Fruit fly (Drosophila melanogaster): ENCODE measurements around the gene Pglym78.

The Pglym78 gene

dm6 chr3R:29151621-29152092, 3.6 kb downstream of the Pglym78 start, which contains the start of gene eIF2D (continued):
- TF ChIP-seq dsx (GFP tag; optimal IDR thresholded peaks at IDR 0.05; ENCODE audit: poor library complexity, severe bottlenecking) (peak; percentile 26), CG6276 (GFP tag; optimal IDR thresholded peaks at IDR 0.05) (no peak), CG1621 (tag; optimal IDR thresholded peaks at IDR 0.05) (peak; percentile 13), acj6 (GFP tag; optimal IDR thresholded peaks at IDR 0.05) (peak; percentile 55), Blimp-1 (GFP tag; optimal IDR thresholded peaks at IDR 0.05) (no peak), CG11762 (GFP tag; optimal IDR thresholded peaks at IDR 0.05; ENCODE audit: insufficient read depth) (no peak), esn (GFP tag; optimal IDR thresholded peaks at IDR 0.05) (peak; percentile 80), CG6792 (GFP tag; optimal IDR thresholded peaks at IDR 0.05) (peak; percentile 54), Lpt (GFP tag; optimal IDR thresholded peaks at IDR 0.05) (no peak), topi (GFP tag; optimal IDR thresholded peaks at IDR 0.05) (peak; percentile 67), Sox14 (GFP tag; optimal IDR thresholded peaks at IDR 0.05) (peak; percentile 63), Ets96B (tag; optimal IDR thresholded peaks at IDR 0.05) (peak; percentile 46), Eip75B (GFP tag; optimal IDR thresholded peaks at IDR 0.05) (peak; percentile 43), CG8119 (GFP tag; IDR thresholded peaks at IDR 0.05) (peak; percentile 66; the same call in 2 of the 3 replicates), Hr39 (GFP tag; optimal IDR thresholded peaks at IDR 0.05) (peak; percentile 43), fd59A (GFP tag; optimal IDR thresholded peaks at IDR 0.05) (no peak), vri (GFP tag; optimal IDR thresholded peaks at IDR 0.05) (no peak), CG11902 (GFP tag; optimal IDR thresholded peaks at IDR 0.05) (no peak), Sox15 (GFP tag; optimal IDR thresholded peaks at IDR 0.05) (no peak), CG4318 (GFP tag; optimal IDR thresholded peaks at IDR 0.05) (no peak), cyc (GFP tag; optimal IDR thresholded peaks at IDR 0.05) (peak; percentile 50), CG6163 (GFP tag; IDR thresholded peaks at IDR 0.05) (peak; percentile 79), Hr38 (GFP tag; optimal IDR thresholded peaks at IDR 0.05) (no peak), CG6808 (GFP tag; optimal IDR thresholded peaks at IDR 0.05) (no peak), net (GFP tag; optimal IDR thresholded peaks at IDR 0.05) (peak; percentile 64)

- TF ChIP-seq CG6792 (GFP tag; optimal IDR thresholded peaks at IDR 0.05) (peak; percentile 23), CG10669 (GFP tag; optimal IDR thresholded peaks at IDR 0.05) (no peak), CG11902 (GFP tag; optimal IDR thresholded peaks at IDR 0.05) (peak; percentile 17), CG31627 (GFP tag; optimal IDR thresholded peaks at IDR 0.05) (peak; percentile 13), CG6808 (GFP tag; optimal IDR thresholded peaks at IDR 0.05) (no peak), ss (GFP tag; optimal IDR thresholded peaks at IDR 0.05) (peak in 1 of 2 experiments; percentile 13), CG34406 (GFP tag; optimal IDR thresholded peaks at IDR 0.05) (no peak), CG1621 (tag; optimal IDR thresholded peaks at IDR 0.05) (peak; percentile 1), Eip75B (GFP tag; optimal IDR thresholded peaks at IDR 0.05) (peak; percentile 32), Eip78C (GFP tag) (peak; percentile 44), esn (GFP tag; optimal IDR thresholded peaks at IDR 0.05) (peak; percentile 64), CG3919 (GFP tag; optimal IDR thresholded peaks at IDR 0.05) (peak; percentile 32), salr (GFP tag; optimal IDR thresholded peaks at IDR 0.05) (no peak), achi (GFP tag; optimal IDR thresholded peaks at IDR 0.05) (peak; percentile 19), CG3032 (tag; optimal IDR thresholded peaks at IDR 0.05) (peak; percentile 25), Sox14 (GFP tag; optimal IDR thresholded peaks at IDR 0.05) (peak; percentile 81), CG8319 (GFP tag; optimal IDR thresholded peaks at IDR 0.05) (no peak), fkh (GFP tag; optimal IDR thresholded peaks at IDR 0.05) (peak; percentile 22), vri (GFP tag; optimal IDR thresholded peaks at IDR 0.05) (no peak), cyc (GFP tag; optimal IDR thresholded peaks at IDR 0.05) (peak; percentile 37), topi (GFP tag; optimal IDR thresholded peaks at IDR 0.05) (peak; percentile 21), Hr39 (GFP tag; optimal IDR thresholded peaks at IDR 0.05) (peak; percentile 15), lz (GFP tag; optimal IDR thresholded peaks at IDR 0.05) (peak; percentile 49), dac (GFP tag; optimal IDR thresholded peaks at IDR 0.05) (no peak), Ets96B (tag; optimal IDR thresholded peaks at IDR 0.05) (peak; percentile 29)
Measured at dm6 chr3R:29153197-29153644, 5.2 kb downstream of the Pglym78 start, which contains the start of the genes Slbp and Rpn2. Gene Slbp, minus strand, starts transcription at chr3R:29153266. Gene Rpn2, plus strand, starts transcription at chr3R:29153524.
